Worm (Caenorhabditis elegans) whole organism, young adult: Measurements from ENCODE around the gene K08E3.2.

Experiments
- B0261.1 ChIP-seq: sonication (generic microtip); optimal IDR thresholded peaks from 2 replicates; lab custom pipeline; 2016; ENCODE audit warnings: mild to moderate bottlenecking, missing genetic modification characterization, moderate library complexity, missing compliant biosample characterization
- F33H1.4 ChIP-seq: fragments of 200-800 bp; sonication (Bioruptor generic); IDR thresholded peaks from 2 replicates; pipeline ENCODE4 v1.3.6; 2022; ENCODE audit warnings: missing genetic modification reagents, missing genetic modification characterization, missing compliant biosample characterization
- K11D2.4 ChIP-seq: fragments of 200-800 bp; sonication (Bioruptor generic); IDR thresholded peaks from 2 replicates; pipeline ENCODE4 v1.3.6; 2022; ENCODE audit warnings: missing genetic modification reagents, missing genetic modification characterization, missing compliant biosample characterization
- Y53F4B.3 ChIP-seq: fragments of 200-800 bp; sonication (Bioruptor generic); IDR thresholded peaks from 2 replicates; pipeline ENCODE4 v1.3.6; 2022; ENCODE audit warnings: missing genetic modification reagents, missing genetic modification characterization, missing compliant biosample characterization
- Y53G8AR.9 ChIP-seq: fragments of 200-800 bp; sonication (Bioruptor generic); conservative IDR thresholded peaks from 2 replicates; pipeline ENCODE4 v1.3.6; 2022; ENCODE audit warnings: missing genetic modification reagents, missing genetic modification characterization, missing compliant biosample characterization
- Y56A3A.18 ChIP-seq: fragments of 200-800 bp; sonication (Bioruptor generic); IDR thresholded peaks from 2 replicates; pipeline ENCODE4 v1.3.6; 2022; ENCODE audit warnings: missing genetic modification reagents, missing genetic modification characterization, missing compliant biosample characterization
- Y95B8A.8 ChIP-seq: fragments of 200-800 bp; sonication (Bioruptor generic); IDR thresholded peaks from 2 replicates; pipeline ENCODE4 v1.3.6; 2022; ENCODE audit warnings: missing genetic modification reagents, missing genetic modification characterization, missing compliant biosample characterization
- ZK185.1 ChIP-seq: sonication (generic microtip); optimal IDR thresholded peaks from 2 replicates; lab custom pipeline; 2016; ENCODE audit warnings: mild to moderate bottlenecking, missing genetic modification characterization, missing compliant biosample characterization; ENCODE audit not compliant: poor library complexity, severe bottlenecking
- ama-1 ChIP-seq, 3 experiments: fragments of 150-350 bp in 1 of 3; sonication (generic microtip) in 2 of 3; optimal IDR thresholded peaks; 2 replicates each; lab custom pipeline; 2014 to 2018; ENCODE audit warnings: missing biosample characterization in 2 of 3, missing genetic modification characterization in 2 of 3, missing genetic modification reagents in 2 of 3
- attf-5 ChIP-seq: fragments of 200-800 bp; sonication (Bioruptor generic); optimal IDR thresholded peaks from 2 replicates; lab custom pipeline; 2018; ENCODE audit warnings: mild to moderate bottlenecking, missing genetic modification characterization, missing compliant biosample characterization
- cebp-1 ChIP-seq, 2 experiments: fragments of 200-800 bp in 1 of 2; sonication (Bioruptor generic) in 1 of 2; sonication (generic microtip) in 1 of 2; IDR thresholded peaks in 1 of 2; optimal IDR thresholded peaks in 1 of 2; 2 replicates each; pipeline versions ENCODE4 v1.3.6 to Lab custom; 2017 to 2022; ENCODE audit warnings: missing compliant biosample characterization in 2 of 2, missing genetic modification characterization in 2 of 2, mild to moderate bottlenecking in 1 of 2, missing genetic modification reagents in 1 of 2, moderate library complexity in 1 of 2
- cebp-2 ChIP-seq: fragments of 200-800 bp; sonication (Bioruptor generic); IDR thresholded peaks from 2 replicates; pipeline ENCODE4 v1.3.6; 2022; ENCODE audit warnings: missing genetic modification characterization, missing compliant biosample characterization
- ceh-100 ChIP-seq: fragments of 200-800 bp; sonication (Bioruptor generic); IDR thresholded peaks from 2 replicates; pipeline ENCODE4 v1.3.6; 2022; ENCODE audit warnings: missing genetic modification reagents, missing genetic modification characterization, missing compliant biosample characterization
- ceh-27 ChIP-seq: fragments of 200-800 bp; sonication (Bioruptor generic); optimal IDR thresholded peaks from 2 replicates; lab custom pipeline; 2018; ENCODE audit warnings: mild to moderate bottlenecking, missing genetic modification characterization, moderate library complexity, missing compliant biosample characterization
- ceh-58 ChIP-seq: fragments of 200-800 bp; sonication (Bioruptor generic); IDR thresholded peaks from 2 replicates; pipeline ENCODE4 v1.3.6; 2022; ENCODE audit warnings: missing genetic modification characterization, missing compliant biosample characterization
- dpff-1 ChIP-seq: sonication (generic microtip); optimal IDR thresholded peaks from 2 replicates; lab custom pipeline; 2017; ENCODE audit warnings: mild to moderate bottlenecking, missing genetic modification characterization, missing compliant biosample characterization
- fkh-3 ChIP-seq: sonication (generic microtip); optimal IDR thresholded peaks from 2 replicates; lab custom pipeline; 2016; ENCODE audit warnings: mild to moderate bottlenecking, missing genetic modification characterization, missing compliant biosample characterization
- hlh-12 ChIP-seq: sonication (generic microtip); optimal IDR thresholded peaks from 2 replicates; lab custom pipeline; 2016; ENCODE audit warnings: missing genetic modification characterization, missing compliant biosample characterization
- hmg-20 ChIP-seq: fragments of 200-800 bp; sonication (Bioruptor generic); IDR thresholded peaks from 2 replicates; pipeline ENCODE4 v1.3.6; 2022; ENCODE audit warnings: missing genetic modification reagents, missing genetic modification characterization, missing compliant biosample characterization
- hsf-1 ChIP-seq: fragments of 200-800 bp; sonication (Bioruptor generic); IDR thresholded peaks from 2 replicates; pipeline ENCODE4 v1.3.6; 2022; ENCODE audit warnings: missing genetic modification reagents, missing genetic modification characterization, missing compliant biosample characterization
- lag-1 ChIP-seq: fragments of 200-800 bp; sonication (Bioruptor generic); IDR thresholded peaks from 2 replicates; pipeline ENCODE4 v1.3.6; 2022; ENCODE audit warnings: missing genetic modification reagents, missing genetic modification characterization, missing compliant biosample characterization
- let-607 ChIP-seq, 2 experiments: fragments of 200-800 bp in 1 of 2; sonication (Bioruptor generic) in 1 of 2; sonication (generic microtip) in 1 of 2; optimal IDR thresholded peaks; 2 replicates each; lab custom pipeline; 2016 to 2018; ENCODE audit warnings: mild to moderate bottlenecking in 2 of 2, missing compliant biosample characterization in 2 of 2, missing genetic modification characterization in 2 of 2, moderate library complexity in 2 of 2, missing genotype in 1 of 2
- lin-35 ChIP-seq, 3 experiments: fragments of 150-350 bp in 2 of 3; sonication (generic microtip) in 1 of 3; optimal IDR thresholded peaks; 2 replicates each; lab custom pipeline; 2014 to 2018; ENCODE audit warnings: missing biosample characterization in 3 of 3, missing genetic modification characterization in 3 of 3, missing genetic modification reagents in 3 of 3
- lin-40 ChIP-seq: sonication (generic microtip); optimal IDR thresholded peaks from 2 replicates; lab custom pipeline; 2016; ENCODE audit warnings: missing genetic modification characterization, mild to moderate bottlenecking, missing compliant biosample characterization, missing genotype, missing genetic modification reagents
- madf-10 ChIP-seq: sonication (generic microtip); optimal IDR thresholded peaks from 2 replicates; lab custom pipeline; 2016; ENCODE audit warnings: mild to moderate bottlenecking, missing genetic modification characterization, missing compliant biosample characterization
- madf-3 ChIP-seq: fragments of 200-800 bp; sonication (Bioruptor generic); IDR thresholded peaks from 2 replicates; pipeline ENCODE4 v1.3.6; 2022; ENCODE audit warnings: missing genetic modification reagents, missing genetic modification characterization, missing compliant biosample characterization
- nfya-2 ChIP-seq: fragments of 200-800 bp; sonication (Bioruptor generic); IDR thresholded peaks from 2 replicates; pipeline ENCODE4 v1.3.6; 2022; ENCODE audit warnings: missing genetic modification reagents, missing genetic modification characterization, missing compliant biosample characterization
- nfyb-1 ChIP-seq: fragments of 200-800 bp; sonication (Bioruptor generic); IDR thresholded peaks from 2 replicates; pipeline ENCODE4 v1.3.6; 2022; ENCODE audit warnings: missing genetic modification reagents, missing genetic modification characterization, missing compliant biosample characterization
- nhr-120 ChIP-seq: fragments of 200-800 bp; sonication (Bioruptor generic); IDR thresholded peaks from 2 replicates; pipeline ENCODE4 v1.3.6; 2022; ENCODE audit warnings: missing genetic modification characterization, missing compliant biosample characterization
- nhr-80 ChIP-seq: sonication (generic microtip); optimal IDR thresholded peaks from 2 replicates; lab custom pipeline; 2016; ENCODE audit warnings: missing genetic modification characterization, missing compliant biosample characterization
- nhr-90 ChIP-seq: sonication (generic microtip); optimal IDR thresholded peaks from 2 replicates; lab custom pipeline; 2016; ENCODE audit warnings: missing genotype, mild to moderate bottlenecking, missing genetic modification characterization, missing compliant biosample characterization
- snpc-4 ChIP-seq, 5 experiments: fragments of 150-350 bp in 1 of 5; sonication (generic microtip) in 4 of 5; optimal IDR thresholded peaks; 2 replicates each; lab custom pipeline; 2014 to 2018; ENCODE audit warnings: missing genetic modification characterization in 5 of 5, missing biosample characterization in 3 of 5, antibody characterized with exemption in 2 of 5, mild to moderate bottlenecking in 2 of 5, missing compliant biosample characterization in 2 of 5, missing genotype in 2 of 5, moderate library complexity in 2 of 5, missing genetic modification reagents in 1 of 5
- tbp1 ChIP-seq: fragments of 200-800 bp; sonication (Bioruptor generic); optimal IDR thresholded peaks from 2 replicates; lab custom pipeline; 2018; ENCODE audit warnings: mild to moderate bottlenecking, missing genetic modification characterization, missing compliant biosample characterization
- tbx-9 ChIP-seq: sonication (generic microtip); optimal IDR thresholded peaks from 2 replicates; lab custom pipeline; 2016; ENCODE audit warnings: borderline replicate concordance, missing genetic modification characterization, inconsistent platforms, missing compliant biosample characterization
- xnd-1 ChIP-seq: sonication (generic microtip); optimal IDR thresholded peaks from 2 replicates; lab custom pipeline; 2016; ENCODE audit warnings: missing genotype, missing genetic modification reagents, missing genetic modification characterization, missing compliant biosample characterization
- zfh-2 ChIP-seq: fragments of 200-800 bp; sonication (Bioruptor generic); conservative IDR thresholded peaks from 2 replicates; pipeline ENCODE4 v1.3.6; 2022; ENCODE audit warnings: missing genetic modification reagents, missing genetic modification characterization, missing compliant biosample characterization
- ztf-22 ChIP-seq: fragments of 200-800 bp; sonication (Bioruptor generic); optimal IDR thresholded peaks from 2 replicates; lab custom pipeline; 2018; ENCODE audit warnings: mild to moderate bottlenecking, missing genetic modification characterization, moderate library complexity, missing compliant biosample characterization
- ztf-25 ChIP-seq: fragments of 200-800 bp; sonication (Bioruptor generic); IDR thresholded peaks from 2 replicates; pipeline ENCODE4 v1.3.6; 2022; ENCODE audit warnings: missing genetic modification reagents, missing genetic modification characterization, missing compliant biosample characterization

The K08E3.2 gene

ce11 chrIII:13766704-13767323 is 18.3 kb upstream of the K08E3.2 start:
- TF ChIP-seq nhr-80 (peak; percentile 66), ceh-58 (GFP tag; lab: Robert Waterston, UW) (no peak), xnd-1 (no peak), tbp1 (GFP tag; lab: Kevin White, UChicago) (peak; percentile 25), B0261.1 (no peak), tbx-9 (tag; lab: Kevin White, UChicago) (no peak), Y53G8AR.9 (GFP tag; lab: Robert Waterston, UW) (no peak), let-607 (tag; optimal IDR thresholded peaks at IDR 0.05; lab: Kevin White, UChicago) (no peak), Y95B8A.8 (0 out of 2 replicates have a peak, but pooled peaks have one; percentile 24), ceh-100 (GFP tag; lab: Robert Waterston, UW) (no peak), madf-10 (tag; lab: Kevin White, UChicago) (no peak), ceh-27 (GFP tag; lab: Kevin White, UChicago) (no peak), cebp-2 (GFP tag; lab: Robert Waterston, UW) (no peak), cebp-1 (GFP tag; IDR thresholded peaks at IDR 0.05; lab: Robert Waterston, UW) (no peak), cebp-1 (tag; optimal IDR thresholded peaks at IDR 0.05; lab: Kevin White, UChicago) (peak; percentile 31), lin-40 (tag; lab: Kevin White, UChicago) (peak; percentile 15), Y53F4B.3 (GFP tag; lab: Robert Waterston, UW) (no peak), ama-1 (optimal IDR thresholded peaks at IDR 0.05; lab: Kevin White, UChicago) (peak; percentile 48), ama-1 (GFP tag; optimal IDR thresholded peaks at IDR 0.05; lab: Kevin White, UChicago) (no peak), lin-35 (GFP tag; optimal IDR thresholded peaks at IDR 0.05; lab: Kevin White, UChicago) (peak in 1 of 3 experiments; percentile 5), snpc-4 (GFP tag; optimal IDR thresholded peaks at IDR 0.05; lab: Kevin White, UChicago) (no peak), snpc-4 (tag; optimal IDR thresholded peaks at IDR 0.05; lab: Kevin White, UChicago) (peak in 1 of 4 experiments; percentile 37), nfyb-1 (GFP tag; lab: Robert Waterston, UW) (peak; percentile 52; the same call in 1 of the 2 replicates), ZK185.1 (tag; lab: Kevin White, UChicago) (peak; percentile 19), ztf-22 (GFP tag; lab: Kevin White, UChicago) (no peak), nhr-90 (peak; percentile 31), dpff-1 (tag; lab: Kevin White, UChicago) (no peak), nfya-2 (GFP tag; lab: Robert Waterston, UW) (no peak), hmg-20 (GFP tag; lab: Robert Waterston, UW) (no peak)

- peak in 1 of 3 experiments; percentile 1 for TF ChIP-seq lin-35 (GFP tag; optimal IDR thresholded peaks at IDR 0.05; lab: Kevin White, UChicago)
- no peak for TF ChIP-seq hlh-12 (tag; lab: Kevin White, UChicago)
- TF ChIP-seq ztf-25 = no peak
- no peak for TF ChIP-seq fkh-3 (tag; lab: Kevin White, UChicago)
- TF ChIP-seq F33H1.4 (GFP tag; lab: Robert Waterston, UW) = no peak
- TF ChIP-seq attf-5 (GFP tag; lab: Kevin White, UChicago) = no peak
- no peak for TF ChIP-seq ZK185.1 (tag; lab: Kevin White, UChicago)
- no peak for TF ChIP-seq nhr-120 (GFP tag; lab: Robert Waterston, UW)
- TF ChIP-seq Y56A3A.18 (GFP tag; lab: Robert Waterston, UW) = no peak
- TF ChIP-seq lag-1 = no peak
- no peak for TF ChIP-seq hsf-1 (GFP tag; lab: Robert Waterston, UW)
- TF ChIP-seq zfh-2 (GFP tag; lab: Robert Waterston, UW) = 0 out of 2 replicates have a peak, but pooled peaks have one; percentile 15
- no peak for TF ChIP-seq K11D2.4 (GFP tag; lab: Robert Waterston, UW)
- TF ChIP-seq madf-3 (GFP tag; lab: Robert Waterston, UW) = 0 out of 2 replicates have a peak, but pooled peaks have one; percentile 66
Measured at ce11 chrIII:13765782-13766181, 17.3 kb upstream of the K08E3.2 start.
